Fruit fly (Drosophila melanogaster) Kc167 (cell line): ENCODE measurements around the gene CG12517.

Experiments
- Myc ChIP-seq: fragments of >200 bp; optimal IDR thresholded peaks from 2 replicates; lab custom pipeline; 2017; ENCODE audit warnings: missing external identifiers
- Sin3A ChIP-seq: fragments of >200 bp; optimal IDR thresholded peaks from 2 replicates; lab custom pipeline; 2018; ENCODE audit warnings: missing external identifiers
- h ChIP-seq: fragments of >200 bp; optimal IDR thresholded peaks from 3 replicates; lab custom pipeline; 2018; ENCODE audit warnings: missing external identifiers
- insv ChIP-seq: fragments of >200 bp; optimal IDR thresholded peaks from 3 replicates; lab custom pipeline; 2018; ENCODE audit warnings: missing external identifiers
- psq ChIP-seq: fragments of >200 bp; optimal IDR thresholded peaks from 2 replicates; lab custom pipeline; 2017; ENCODE audit warnings: missing external identifiers
- ttk ChIP-seq: sonication (Bioruptor generic); optimal IDR thresholded peaks from 2 replicates; lab custom pipeline; 2017; ENCODE audit warnings: missing external identifiers

CG12517 gene

dm6 chr2L:10856328-10856942, 13.5 kb upstream of the CG12517 start, which contains the start of gene Dnz1:
Gene Dnz1 (minus strand): TSS chr2L:10856644.
- TF ChIP-seq ttk (lab: Kevin White, UChicago) (no peak), psq (lab: Kevin White, UChicago) (no peak)

dm6 chr2L:10858064-10859047, 11.6 kb upstream of the CG12517 start, which contains the start of the genes aurB and Stam:
Gene aurB (minus strand): TSS chr2L:10858094.
Gene Stam (plus strand): TSS chr2L:10858536.
- no peak for TF ChIP-seq Myc (lab: Kevin White, UChicago)
- no peak for TF ChIP-seq psq (lab: Kevin White, UChicago)
- no peak for TF ChIP-seq ttk (lab: Kevin White, UChicago)
- no peak for TF ChIP-seq Sin3A (lab: Kevin White, UChicago)
- TF ChIP-seq h (lab: Kevin White, UChicago): no peak

DNA sequence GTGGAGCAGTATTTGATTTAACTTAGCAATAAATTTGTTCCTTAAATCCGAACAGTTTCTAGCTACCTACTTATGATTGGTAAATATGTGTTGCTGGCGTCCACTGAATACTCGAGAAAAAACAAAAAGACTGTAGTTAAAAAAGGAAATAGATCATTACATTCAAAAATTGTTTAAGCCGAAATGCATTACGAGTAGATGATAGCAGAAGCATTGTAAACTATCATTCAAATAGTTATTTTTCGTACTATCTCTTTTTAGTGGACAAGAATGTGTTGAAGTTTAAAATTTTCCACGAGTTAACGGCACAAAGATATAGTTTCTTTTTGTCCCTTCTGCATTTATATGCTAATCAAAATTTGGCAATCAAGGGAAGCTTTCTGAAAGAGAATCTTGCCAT, 18.9 kb downstream of the CG12517 start, which contains the start of gene CG14071:
TSS of gene CG14071 (minus strand) at position 101 of the 400 bp plus-strand sequence.
- TF ChIP-seq insv (no peak), psq (lab: Kevin White, UChicago) (no peak), Sin3A (lab: Kevin White, UChicago) (no peak), Myc (lab: Kevin White, UChicago) (no peak), h (lab: Kevin White, UChicago) (no peak), ttk (lab: Kevin White, UChicago) (no peak)

DNA sequence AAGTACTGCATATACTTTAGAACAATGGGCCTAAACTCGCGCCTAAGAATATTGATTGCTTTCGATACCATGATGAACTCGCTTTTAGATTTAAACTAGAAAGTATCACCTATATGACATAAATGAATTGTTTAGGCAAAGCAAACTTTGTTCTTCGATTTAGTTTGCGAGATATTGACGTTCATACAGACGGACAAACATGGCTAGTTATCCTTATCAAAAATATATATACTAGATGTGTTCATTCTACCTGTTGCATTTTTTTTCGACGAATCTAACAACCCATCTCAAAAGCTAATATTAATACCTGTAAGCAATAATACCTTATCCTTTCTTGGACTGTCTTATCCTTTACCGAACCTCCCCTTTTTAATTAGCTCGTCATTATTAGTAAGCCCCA, 31.7 kb downstream of the CG12517 start, which contains the start of gene CG14070:
TSS of gene CG14070 (minus strand) at position 101 of the 400 bp plus-strand sequence.
- no peak for TF ChIP-seq ttk (lab: Kevin White, UChicago)
- TF ChIP-seq h (lab: Kevin White, UChicago): no peak
- TF ChIP-seq Myc (lab: Kevin White, UChicago): no peak
- TF ChIP-seq psq (lab: Kevin White, UChicago): no peak
- TF ChIP-seq insv: no peak
- TF ChIP-seq Sin3A (lab: Kevin White, UChicago): no peak

DNA sequence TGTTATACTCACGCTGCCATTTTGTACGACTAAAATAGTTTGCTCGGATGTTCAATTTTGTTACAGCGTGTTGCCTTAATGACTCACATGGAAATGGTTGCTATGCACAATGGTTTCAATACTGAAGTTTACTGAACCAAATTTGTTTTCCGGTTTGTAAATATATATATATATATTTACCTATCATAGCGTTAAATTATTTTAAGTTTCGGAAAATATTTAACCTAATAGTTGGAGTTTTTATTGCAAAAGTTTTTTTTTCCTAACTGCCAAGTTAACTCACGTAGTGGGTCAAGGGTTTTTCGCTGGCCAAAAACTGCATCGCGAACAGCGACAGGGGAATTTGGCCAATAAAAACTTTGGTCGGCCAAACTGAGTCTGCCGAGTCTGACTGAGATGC, 38.8 kb downstream of the CG12517 start, which contains the start of gene CG7309:
TSS of gene CG7309 (minus strand) at position 101 of the 400 bp plus-strand sequence.
- TF ChIP-seq Sin3A (lab: Kevin White, UChicago) (no peak), ttk (lab: Kevin White, UChicago) (no peak), insv (no peak), Myc (lab: Kevin White, UChicago) (no peak), h (lab: Kevin White, UChicago) (no peak)

DNA sequence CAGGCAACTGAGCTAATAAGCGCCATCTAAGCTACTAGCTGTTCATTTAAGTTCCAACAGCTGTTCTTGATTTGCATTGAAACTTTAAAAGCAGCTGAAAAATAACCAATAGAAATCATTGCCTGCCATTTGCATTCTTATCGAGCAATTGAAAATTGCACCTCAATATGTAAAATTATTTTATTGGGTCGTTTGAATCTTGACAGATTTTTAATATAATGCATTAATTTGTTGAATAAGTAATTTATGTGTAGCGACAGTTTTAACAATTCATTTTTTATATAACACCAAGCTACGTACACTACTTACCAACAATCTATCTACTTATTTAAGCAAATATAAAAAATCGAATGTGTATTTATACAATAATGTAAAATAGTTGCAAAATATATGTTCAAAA, 40.6 kb downstream of the CG12517 start, which contains the start of gene CG14069:
TSS of gene CG14069 (minus strand) at position 101 of the 400 bp plus-strand sequence.
- TF ChIP-seq insv: no peak
- no peak for TF ChIP-seq Myc (lab: Kevin White, UChicago)
- no peak for TF ChIP-seq h (lab: Kevin White, UChicago)
- no peak for TF ChIP-seq psq (lab: Kevin White, UChicago)
- no peak for TF ChIP-seq ttk (lab: Kevin White, UChicago)
- no peak for TF ChIP-seq Sin3A (lab: Kevin White, UChicago)
